Worm (Caenorhabditis elegans): ENCODE measurements around the gene K08F8.7.

The K08F8.7 gene

DNA sequence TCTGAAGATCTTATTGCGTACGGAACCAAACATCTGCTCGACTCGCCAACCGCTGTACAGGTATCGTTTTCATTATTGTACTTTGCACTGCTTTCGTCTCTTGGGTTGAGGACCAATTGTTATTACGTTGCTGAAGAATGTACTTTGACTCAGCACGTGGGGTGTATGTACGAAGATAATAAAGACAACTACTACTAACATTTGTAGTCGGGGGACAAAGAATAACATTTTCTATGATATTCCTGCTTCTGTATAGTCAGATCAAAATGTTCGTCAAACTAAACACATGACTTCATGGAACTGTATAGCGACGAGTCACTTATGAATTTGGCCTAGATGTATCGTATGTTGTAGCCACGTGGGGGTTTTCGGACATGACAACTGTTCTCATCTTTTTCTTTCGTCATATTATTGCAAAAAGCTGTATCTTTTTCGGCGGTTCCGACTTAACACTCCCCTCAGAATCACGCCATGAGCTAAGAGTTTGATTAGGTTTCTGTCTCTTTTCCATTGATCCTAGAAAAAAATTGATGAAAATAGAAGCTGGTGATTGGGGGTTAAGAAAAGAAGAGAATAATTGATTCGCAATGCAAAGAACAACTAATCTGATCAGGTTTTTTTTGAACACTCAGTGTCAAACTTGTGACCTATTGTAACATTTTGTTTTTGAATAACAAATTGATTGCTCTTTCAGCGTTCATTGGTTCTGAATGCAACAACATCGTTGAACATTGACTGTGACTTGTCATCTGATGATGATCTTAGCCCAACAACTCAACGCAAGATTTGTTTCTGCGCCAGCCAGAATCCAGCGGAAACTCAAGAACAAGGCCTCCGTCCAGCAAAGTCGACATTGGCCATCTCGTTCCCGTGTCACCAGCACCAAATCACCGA is 10.4 kb downstream of the K08F8.7 start (continued):
- TF ChIP-seq peb-1 (tag; optimal IDR thresholded peaks at IDR 0.05) (no peak), Y55F3AM.14 (GFP tag; optimal IDR thresholded peaks at IDR 0.05) (no peak), ceh-16 (tag; optimal IDR thresholded peaks at IDR 0.05) (no peak), lsy-2 (tag; optimal IDR thresholded peaks at IDR 0.05) (peak in 1 of 2 experiments; percentile 23), unc-39 (tag; optimal IDR thresholded peaks at IDR 0.05) (no peak), nhr-11 (tag; optimal IDR thresholded peaks at IDR 0.05) (no peak), elt-3 (tag; optimal IDR thresholded peaks at IDR 0.05) (no peak), mab-5 (tag; optimal IDR thresholded peaks at IDR 0.05) (no peak), lin-11 (tag; optimal IDR thresholded peaks at IDR 0.05) (no peak), F13H6.1 (tag; optimal IDR thresholded peaks at IDR 0.05) (peak; percentile 29), ztf-11 (tag; optimal IDR thresholded peaks at IDR 0.05) (no peak), nhr-12 (tag; optimal IDR thresholded peaks at IDR 0.05) (no peak), dmd-4 (tag; optimal IDR thresholded peaks at IDR 0.05) (no peak), lin-13 (GFP tag; optimal IDR thresholded peaks at IDR 0.05) (no peak), nhr-23 (tag; optimal IDR thresholded peaks at IDR 0.05) (no peak), blmp-1 (tag; optimal IDR thresholded peaks at IDR 0.05; ENCODE audit: insufficient read depth) (no peak)

DNA sequence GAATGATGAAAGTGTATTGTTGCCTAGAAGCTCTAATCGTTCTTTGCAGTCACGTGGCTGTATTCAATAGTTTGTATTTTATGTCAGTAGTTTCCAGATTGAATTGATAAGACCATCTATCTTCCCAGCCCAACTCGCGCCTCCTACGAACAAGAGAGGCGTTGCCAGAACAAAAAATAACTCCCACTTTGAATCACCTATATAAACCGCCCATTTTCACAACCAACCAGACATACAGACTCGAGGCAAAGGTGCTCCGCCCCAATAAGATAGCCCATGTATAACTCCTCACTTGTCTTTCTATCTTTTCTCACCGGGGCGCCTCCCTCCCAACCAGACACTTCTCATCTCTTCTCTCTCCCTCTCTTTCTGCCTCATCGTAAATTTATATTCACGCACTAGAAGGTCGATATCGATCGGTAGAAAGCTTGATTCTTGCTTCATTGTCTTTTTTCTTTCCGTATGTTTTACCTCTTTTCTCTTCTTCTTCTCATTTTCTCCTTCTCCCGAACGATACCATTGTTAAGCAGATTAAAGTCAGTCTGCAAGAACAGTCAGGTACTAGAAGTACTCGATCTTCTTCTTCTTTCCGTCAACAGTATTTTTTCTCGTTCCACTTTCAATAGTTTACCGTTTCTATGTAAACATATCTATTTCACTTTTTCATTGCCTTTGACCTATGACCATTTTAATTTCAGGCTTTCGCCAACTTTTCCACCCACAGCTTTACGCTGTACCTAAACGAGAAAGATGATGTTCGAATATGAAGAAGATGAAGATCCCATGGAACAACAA is 11.6 kb downstream of the K08F8.7 start, which contains the start of gene mak-1:
Gene mak-1, plus strand, starts transcription at position 693 of the 795 bp plus-strand sequence.
- peak; percentile 19 for TF ChIP-seq gmeb-1 (tag; optimal IDR thresholded peaks at IDR 0.05)
- TF ChIP-seq fos-1 (tag; optimal IDR thresholded peaks at IDR 0.05): no peak
- TF ChIP-seq nhr-21 (tag; optimal IDR thresholded peaks at IDR 0.05): peak; percentile 37
- TF ChIP-seq lin-11 (tag; optimal IDR thresholded peaks at IDR 0.05): no peak
- TF ChIP-seq lin-13 (GFP tag; optimal IDR thresholded peaks at IDR 0.05): peak; percentile 44
- no peak for TF ChIP-seq snpc-4 (tag; optimal IDR thresholded peaks at IDR 0.05)
- TF ChIP-seq ceh-16 (tag; optimal IDR thresholded peaks at IDR 0.05): no peak
- TF ChIP-seq unc-55 (GFP tag; optimal IDR thresholded peaks at IDR 0.05): no peak
- TF ChIP-seq aly-2 (tag; optimal IDR thresholded peaks at IDR 0.05): no peak
- TF ChIP-seq ztf-1 (GFP tag; conservative IDR thresholded peaks at IDR 0.05): no peak
- peak; percentile 67 for TF ChIP-seq nhr-25 (tag; optimal IDR thresholded peaks at IDR 0.05)
- TF ChIP-seq nhr-129 (tag; optimal IDR thresholded peaks at IDR 0.05): peak; percentile 58
- TF ChIP-seq C34F6.9 (tag; optimal IDR thresholded peaks at IDR 0.05): no peak
- peak; percentile 51 for TF ChIP-seq F13H6.1 (tag; optimal IDR thresholded peaks at IDR 0.05)
- no peak for TF ChIP-seq nhr-12 (tag; optimal IDR thresholded peaks at IDR 0.05)
- TF ChIP-seq ama-1 (optimal IDR thresholded peaks at IDR 0.05): peak; percentile 92
- peak; percentile 31 for TF ChIP-seq blmp-1 (tag; optimal IDR thresholded peaks at IDR 0.05; ENCODE audit: insufficient read depth)
- no peak for TF ChIP-seq nhr-77 (tag; optimal IDR thresholded peaks at IDR 0.05)
- no peak for TF ChIP-seq zag-1 (tag; optimal IDR thresholded peaks at IDR 0.05)
- TF ChIP-seq nhr-11 (tag; optimal IDR thresholded peaks at IDR 0.05): no peak
- no peak for TF ChIP-seq elt-1 (tag; optimal IDR thresholded peaks at IDR 0.05)
- no peak for TF ChIP-seq mab-5 (tag; optimal IDR thresholded peaks at IDR 0.05)
- peak; percentile 92 for TF ChIP-seq sma-9 (GFP tag; optimal IDR thresholded peaks at IDR 0.05)
- no peak for TF ChIP-seq sma-9 (tag; optimal IDR thresholded peaks at IDR 0.05)
- no peak for TF ChIP-seq dmd-4 (tag; optimal IDR thresholded peaks at IDR 0.05)
- TF ChIP-seq mbf-1 (tag; optimal IDR thresholded peaks at IDR 0.05): no peak
- TF ChIP-seq mdl-1 (tag; optimal IDR thresholded peaks at IDR 0.05): peak; percentile 11 to 28

DNA sequence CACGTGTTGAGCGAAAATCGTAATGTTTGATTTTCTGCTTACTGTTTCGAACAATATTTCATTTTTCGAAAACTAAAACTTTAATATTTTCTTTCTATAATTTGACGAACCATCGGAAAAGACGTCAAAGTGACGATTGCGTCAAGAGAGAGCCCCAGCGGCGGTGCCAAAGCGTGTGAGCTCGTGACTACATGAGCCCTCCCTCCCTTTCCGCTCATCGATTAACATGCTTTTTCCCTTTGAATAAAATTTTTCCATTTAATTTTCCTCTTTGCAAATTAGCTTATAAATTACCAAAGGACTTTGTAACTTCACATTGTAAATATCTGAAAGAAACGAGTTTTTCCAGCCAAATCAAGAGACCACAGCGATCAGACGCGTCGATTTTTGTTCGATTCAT is 12.2 kb downstream of the K08F8.7 start:
- TF ChIP-seq peb-1 (tag; optimal IDR thresholded peaks at IDR 0.05): no peak
- TF ChIP-seq unc-39 (tag; optimal IDR thresholded peaks at IDR 0.05): no peak
- TF ChIP-seq C34F6.9 (tag; optimal IDR thresholded peaks at IDR 0.05): peak; percentile 34
- peak in 1 of 2 experiments; percentile 49 for TF ChIP-seq lsy-2 (tag; optimal IDR thresholded peaks at IDR 0.05)
- TF ChIP-seq unc-62 (GFP tag; optimal IDR thresholded peaks at IDR 0.05): no peak
- TF ChIP-seq lin-11 (tag; optimal IDR thresholded peaks at IDR 0.05): peak; percentile 26
- TF ChIP-seq lin-13 (GFP tag; optimal IDR thresholded peaks at IDR 0.05): peak; percentile 14
- TF ChIP-seq nhr-12 (tag; optimal IDR thresholded peaks at IDR 0.05): no peak

Data from whole organism, L2 larva.